Fruit fly (Drosophila melanogaster) whole organism, wandering third instar larva: ENCODE measurements around the gene TotZ.

Source experiments
- Abd-B ChIP-seq: fragments of >200 bp; optimal IDR thresholded peaks from 2 replicates; lab custom pipeline; 2017; ENCODE audit warnings: missing biosample characterization, missing genetic modification characterization
- CG32264 ChIP-seq: fragments of 200-800 bp; sonication (Bioruptor generic); optimal IDR thresholded peaks from 2 replicates; lab custom pipeline; 2016; ENCODE audit warnings: missing biosample characterization, missing genetic modification characterization
- CG9705 ChIP-seq: fragments of 200-800 bp; sonication (Bioruptor generic); optimal IDR thresholded peaks from 2 replicates; lab custom pipeline; 2018; ENCODE audit warnings: missing biosample characterization, mild to moderate bottlenecking, missing genetic modification characterization
- CrebA ChIP-seq: fragments of 200-800 bp; sonication (Bioruptor generic); optimal IDR thresholded peaks from 2 replicates; lab custom pipeline; 2016; ENCODE audit warnings: missing biosample characterization, mild to moderate bottlenecking, missing genetic modification characterization, borderline replicate concordance
- Dfd ChIP-seq: fragments of >200 bp; optimal IDR thresholded peaks from 2 replicates; lab custom pipeline; 2017; ENCODE audit warnings: missing biosample characterization, missing genetic modification characterization
- Dif ChIP-seq: fragments of 200-275, 200-300 bp; sonication (Bioruptor generic); optimal IDR thresholded peaks from 2 replicates; lab custom pipeline; 2018; ENCODE audit warnings: missing biosample characterization, missing genetic modification characterization; ENCODE audit not compliant: partially characterized antibody
- GATAd ChIP-seq: sonication (Bioruptor generic); optimal IDR thresholded peaks from 2 replicates; lab custom pipeline; 2016; ENCODE audit warnings: missing biosample characterization, missing genetic modification characterization
- HLH106 ChIP-seq: fragments of 200-800 bp; optimal IDR thresholded peaks from 3 replicates; lab custom pipeline; 2019; ENCODE audit warnings: missing biosample characterization, mild to moderate bottlenecking, missing genetic modification characterization, moderate library complexity
- Hnf4 ChIP-seq: fragments of 200-800 bp; sonication (Bioruptor generic); optimal IDR thresholded peaks from 2 replicates; lab custom pipeline; 2016; ENCODE audit warnings: missing biosample characterization, mild to moderate bottlenecking, missing genetic modification characterization
- Hr78 ChIP-seq: fragments of >200 bp; optimal IDR thresholded peaks from 2 replicates; lab custom pipeline; 2017; ENCODE audit warnings: missing biosample characterization, missing genetic modification characterization
- Hr83 ChIP-seq: fragments of 200-300 bp; sonication (Bioruptor generic); optimal IDR thresholded peaks from 2 replicates; lab custom pipeline; 2016; ENCODE audit warnings: missing biosample characterization, mild to moderate bottlenecking, missing genetic modification characterization, moderate library complexity; ENCODE audit not compliant: poor library complexity, severe bottlenecking
- Jra ChIP-seq: sonication (Bioruptor generic); optimal IDR thresholded peaks from 2 replicates; lab custom pipeline; 2016; ENCODE audit warnings: missing biosample characterization, missing genetic modification characterization
- Mio ChIP-seq: sonication (Bioruptor generic); optimal IDR thresholded peaks from 2 replicates; lab custom pipeline; 2016; ENCODE audit warnings: missing biosample characterization, missing genetic modification characterization
- Myc ChIP-seq: fragments of >200 bp; optimal IDR thresholded peaks from 2 replicates; lab custom pipeline; 2017
- N ChIP-seq: fragments of >200 bp; optimal IDR thresholded peaks from 2 replicates; lab custom pipeline; 2018; ENCODE audit warnings: missing biosample characterization, missing external identifiers, missing genetic modification characterization
- OdsH ChIP-seq: fragments of 200-800 bp; sonication (Bioruptor generic); optimal IDR thresholded peaks from 2 replicates; lab custom pipeline; 2016; ENCODE audit warnings: missing biosample characterization, mild to moderate bottlenecking, missing genetic modification characterization
- Rel ChIP-seq, 2 experiments: fragments of 200-800 bp; sonication (Bioruptor generic) in 1 of 2; optimal IDR thresholded peaks; 2 replicates in 1 of 2; 3 replicates in 1 of 2; lab custom pipeline; 2016 to 2019; ENCODE audit warnings: mild to moderate bottlenecking in 2 of 2, missing biosample characterization in 2 of 2, missing genetic modification characterization in 2 of 2, moderate library complexity in 1 of 2
- Sp1 ChIP-seq: fragments of 200-800 bp; sonication (Bioruptor generic); optimal IDR thresholded peaks from 3 replicates; lab custom pipeline; 2019; ENCODE audit warnings: missing biosample characterization, mild to moderate bottlenecking, missing genetic modification characterization, moderate library complexity
- Vsx2 ChIP-seq: fragments of 200-300, 225-300 bp; sonication (Bioruptor generic); optimal IDR thresholded peaks from 2 replicates; lab custom pipeline; 2018; ENCODE audit warnings: missing biosample characterization, missing genetic modification characterization; ENCODE audit not compliant: partially characterized antibody
- br ChIP-seq: fragments of 200-800 bp; sonication (Bioruptor generic); optimal IDR thresholded peaks from 2 replicates; lab custom pipeline; 2016; ENCODE audit warnings: missing biosample characterization, missing genetic modification characterization
- brk ChIP-seq: fragments of 200-800 bp; sonication (Bioruptor generic); optimal IDR thresholded peaks from 2 replicates; lab custom pipeline; 2016; ENCODE audit warnings: missing biosample characterization, mild to moderate bottlenecking, missing genetic modification characterization
- dl ChIP-seq, 2 experiments: fragments of 175-275, 200-275 bp in 1 of 2; fragments of 200-275 bp in 1 of 2; sonication (Bioruptor generic); optimal IDR thresholded peaks; lab custom pipeline; 2018; ENCODE audit warnings: mild to moderate bottlenecking in 2 of 2, missing biosample characterization in 2 of 2, missing genetic modification characterization in 2 of 2, moderate library complexity in 2 of 2; ENCODE audit not compliant: partially characterized antibody in 2 of 2, insufficient read depth in 1 of 2
- dmrt93B ChIP-seq: fragments of 200-800 bp; sonication (Bioruptor generic); optimal IDR thresholded peaks from 2 replicates; lab custom pipeline; 2018; ENCODE audit warnings: missing biosample characterization, mild to moderate bottlenecking, missing genetic modification characterization
- dsf ChIP-seq: sonication (Bioruptor generic); optimal IDR thresholded peaks from 2 replicates; lab custom pipeline; 2016; ENCODE audit warnings: missing biosample characterization, missing genetic modification characterization, borderline replicate concordance
- ey ChIP-seq: fragments of 200-800 bp; sonication (Bioruptor generic); optimal IDR thresholded peaks from 2 replicates; lab custom pipeline; 2016; ENCODE audit warnings: missing biosample characterization, missing genetic modification characterization
- foxo ChIP-seq, 2 experiments: fragments of 200-800 bp; sonication (Bioruptor generic); optimal IDR thresholded peaks; 2 replicates in 1 of 2; 3 replicates in 1 of 2; lab custom pipeline; 2016 to 2017; ENCODE audit warnings: missing biosample characterization in 2 of 2, missing genetic modification characterization in 2 of 2
- fru ChIP-seq: fragments of 200-800 bp; sonication (Bioruptor generic); optimal IDR thresholded peaks from 3 replicates; lab custom pipeline; 2016; ENCODE audit warnings: missing biosample characterization, mild to moderate bottlenecking, missing genetic modification characterization
- h ChIP-seq: fragments of 200-800 bp; sonication (Bioruptor generic); optimal IDR thresholded peaks from 3 replicates; lab custom pipeline; 2016; ENCODE audit warnings: missing biosample characterization, mild to moderate bottlenecking, missing genetic modification characterization
- jim ChIP-seq: fragments of 175-275, 200-325 bp; sonication (Bioruptor generic); optimal IDR thresholded peaks from 2 replicates; lab custom pipeline; 2016; ENCODE audit warnings: missing biosample characterization, mild to moderate bottlenecking, missing genetic modification characterization
- lola ChIP-seq: fragments of >200 bp; optimal IDR thresholded peaks from 2 replicates; lab custom pipeline; 2017; ENCODE audit warnings: missing biosample characterization, missing genetic modification characterization
- pan ChIP-seq: fragments of >200 bp; optimal IDR thresholded peaks from 2 replicates; lab custom pipeline; 2017
- psq ChIP-seq: fragments of 200-800 bp; sonication (Bioruptor generic); optimal IDR thresholded peaks from 3 replicates; lab custom pipeline; 2017; ENCODE audit warnings: missing biosample characterization, mild to moderate bottlenecking, missing genetic modification characterization, moderate library complexity
- rgr ChIP-seq: fragments of 200-800 bp; sonication (Bioruptor generic); optimal IDR thresholded peaks from 3 replicates; lab custom pipeline; 2016; ENCODE audit warnings: missing biosample characterization, mild to moderate bottlenecking, missing genetic modification characterization
- sage ChIP-seq: fragments of 200-800 bp; sonication (Bioruptor generic); optimal IDR thresholded peaks from 2 replicates; lab custom pipeline; 2016; ENCODE audit warnings: missing biosample characterization, mild to moderate bottlenecking, missing genetic modification characterization
- sv ChIP-seq: fragments of 200-800 bp; sonication (Bioruptor generic); optimal IDR thresholded peaks from 3 replicates; lab custom pipeline; 2016; ENCODE audit warnings: missing biosample characterization, missing genetic modification characterization
- tai ChIP-seq: sonication (Bioruptor generic); optimal IDR thresholded peaks from 2 replicates; lab custom pipeline; 2016; ENCODE audit warnings: missing biosample characterization, missing genetic modification characterization
- usp ChIP-seq: fragments of >200 bp; optimal IDR thresholded peaks from 2 replicates; lab custom pipeline; 2017; ENCODE audit warnings: missing biosample characterization, missing genetic modification characterization
- woc ChIP-seq: sonication (Bioruptor generic); optimal IDR thresholded peaks from 2 replicates; lab custom pipeline; 2016; ENCODE audit warnings: missing biosample characterization, mild to moderate bottlenecking, missing genetic modification characterization

Gene TotZ

DNA sequence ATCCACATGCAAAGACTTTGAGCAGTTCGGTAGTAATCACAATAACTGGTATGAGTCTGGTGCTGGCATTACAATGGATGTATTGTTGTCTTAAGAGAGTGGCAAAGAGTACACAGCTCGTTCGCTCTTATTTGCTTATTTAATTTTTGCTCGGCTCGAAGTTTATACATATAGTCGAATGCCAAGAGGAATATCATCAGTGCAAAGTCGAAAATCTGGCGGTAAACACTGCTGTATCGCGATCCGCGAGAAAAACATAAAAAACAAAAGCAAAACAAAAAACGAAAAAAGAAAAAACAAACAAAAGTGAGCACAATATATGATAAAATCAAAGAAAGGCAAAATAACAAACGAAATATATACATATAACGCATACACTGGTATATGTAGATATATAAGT is 36.6 kb downstream of the TotZ start, which contains the start of gene hdly:
Gene hdly, plus strand, starts transcription at position 194 of the 400 bp plus-strand sequence.
- TF ChIP-seq h (GFP tag; lab: Kevin White, UChicago) (peak; percentile 64), Abd-B (GFP tag; lab: Kevin White, UChicago) (no peak), Dfd (no peak), Myc (lab: Kevin White, UChicago) (no peak), brk (GFP tag; lab: Kevin White, UChicago) (peak; percentile 77), Mio (no peak), CG32264 (GFP tag; lab: Kevin White, UChicago) (peak; percentile 53), sage (GFP tag; lab: Kevin White, UChicago) (peak; percentile 86), fru (GFP tag; lab: Kevin White, UChicago) (peak; percentile 75), Dif (GFP tag; lab: Kevin White, UChicago) (no peak), woc (GFP tag; lab: Kevin White, UChicago) (peak; percentile 5), CrebA (GFP tag; lab: Kevin White, UChicago) (peak; percentile 94), dl (GFP tag; optimal IDR thresholded peaks at IDR 0.05; lab: Kevin White, UChicago; ENCODE audit: insufficient read depth in 1 of 2, partially characterized antibody in 2 of 2) (peak in 1 of 2 experiments; percentile 62), usp (no peak), Rel (GFP tag; optimal IDR thresholded peaks at IDR 0.05; lab: Kevin White, UChicago) (peak; percentile 89), Rel (tag; optimal IDR thresholded peaks at IDR 0.05; lab: Kevin White, UChicago) (peak; percentile 75), Sp1 (GFP tag; lab: Kevin White, UChicago) (peak; percentile 98), pan (lab: Kevin White, UChicago) (no peak), OdsH (GFP tag; lab: Kevin White, UChicago) (peak; percentile 48), sv (no peak), lola (GFP tag; lab: Kevin White, UChicago) (no peak), ey (GFP tag; lab: Kevin White, UChicago) (no peak), Hr78 (no peak), N (GFP tag; lab: Kevin White, UChicago) (no peak), CG9705 (GFP tag; lab: Kevin White, UChicago) (peak; percentile 79), Hnf4 (GFP tag; lab: Kevin White, UChicago) (peak; percentile 97), dsf (GFP tag; lab: Kevin White, UChicago) (peak; percentile 45), Hr83 (GFP tag; lab: Kevin White, UChicago) (peak; percentile 85), GATAd (GFP tag; lab: Kevin White, UChicago) (no peak), Vsx2 (GFP tag; lab: Kevin White, UChicago) (no peak), psq (peak; percentile 63), br (GFP tag; lab: Kevin White, UChicago) (peak; percentile 64), HLH106 (peak; percentile 72), rgr (GFP tag; lab: Kevin White, UChicago) (peak; percentile 70), jim (GFP tag; lab: Kevin White, UChicago) (peak; percentile 91), dmrt93B (GFP tag; lab: Kevin White, UChicago) (peak; percentile 59), tai (GFP tag; lab: Kevin White, UChicago) (peak; percentile 3), foxo (GFP tag; optimal IDR thresholded peaks at IDR 0.05; lab: Kevin White, UChicago) (peak; percentile 1 to 48), Jra (GFP tag; lab: Kevin White, UChicago) (peak; percentile 66)

dm6 chr3R:20915828-20916227 is 38.3 kb downstream of the TotZ start:
- no peak for TF ChIP-seq Dfd
- no peak for TF ChIP-seq N (GFP tag; lab: Kevin White, UChicago)
- peak; percentile 38 for TF ChIP-seq CrebA (GFP tag; lab: Kevin White, UChicago)
- TF ChIP-seq dsf (GFP tag; lab: Kevin White, UChicago) = no peak
- peak; percentile 31 for TF ChIP-seq OdsH (GFP tag; lab: Kevin White, UChicago)
- TF ChIP-seq usp = no peak
- no peak for TF ChIP-seq woc (GFP tag; lab: Kevin White, UChicago)
- TF ChIP-seq Abd-B (GFP tag; lab: Kevin White, UChicago) = no peak
- no peak for TF ChIP-seq pan (lab: Kevin White, UChicago)
- peak; percentile 37 for TF ChIP-seq jim (GFP tag; lab: Kevin White, UChicago)
- no peak for TF ChIP-seq Hnf4 (GFP tag; lab: Kevin White, UChicago)
- peak in 1 of 2 experiments; percentile 23 for TF ChIP-seq dl (GFP tag; optimal IDR thresholded peaks at IDR 0.05; lab: Kevin White, UChicago; ENCODE audit: insufficient read depth in 1 of 2, partially characterized antibody in 2 of 2)
- TF ChIP-seq psq = peak; percentile 12
- no peak for TF ChIP-seq sage (GFP tag; lab: Kevin White, UChicago)
- TF ChIP-seq foxo (GFP tag; optimal IDR thresholded peaks at IDR 0.05; lab: Kevin White, UChicago) = no peak
- no peak for TF ChIP-seq Rel (GFP tag; optimal IDR thresholded peaks at IDR 0.05; lab: Kevin White, UChicago)
- TF ChIP-seq Rel (tag; optimal IDR thresholded peaks at IDR 0.05; lab: Kevin White, UChicago) = no peak
- TF ChIP-seq Vsx2 (GFP tag; lab: Kevin White, UChicago) = peak; percentile 7
- peak; percentile 7 for TF ChIP-seq Dif (GFP tag; lab: Kevin White, UChicago)
